Fruit fly (Drosophila melanogaster) whole organism, wandering third instar larva: ENCODE data around the gene CG13063.

Experiments used
- Abd-B ChIP-seq: fragments of >200 bp; optimal IDR thresholded peaks from 2 replicates; lab custom pipeline; 2017; ENCODE audit warnings: missing biosample characterization, missing genetic modification characterization
- CG32264 ChIP-seq: fragments of 200-800 bp; sonication (Bioruptor generic); optimal IDR thresholded peaks from 2 replicates; lab custom pipeline; 2016; ENCODE audit warnings: missing biosample characterization, missing genetic modification characterization
- CrebA ChIP-seq: fragments of 200-800 bp; sonication (Bioruptor generic); optimal IDR thresholded peaks from 2 replicates; lab custom pipeline; 2016; ENCODE audit warnings: missing biosample characterization, mild to moderate bottlenecking, missing genetic modification characterization, borderline replicate concordance
- Dfd ChIP-seq: fragments of >200 bp; optimal IDR thresholded peaks from 2 replicates; lab custom pipeline; 2017; ENCODE audit warnings: missing biosample characterization, missing genetic modification characterization
- HLH106 ChIP-seq: fragments of 200-800 bp; optimal IDR thresholded peaks from 3 replicates; lab custom pipeline; 2019; ENCODE audit warnings: missing biosample characterization, mild to moderate bottlenecking, missing genetic modification characterization, moderate library complexity
- Hnf4 ChIP-seq: fragments of 200-800 bp; sonication (Bioruptor generic); optimal IDR thresholded peaks from 2 replicates; lab custom pipeline; 2016; ENCODE audit warnings: missing biosample characterization, mild to moderate bottlenecking, missing genetic modification characterization
- Hr78 ChIP-seq: fragments of >200 bp; optimal IDR thresholded peaks from 2 replicates; lab custom pipeline; 2017; ENCODE audit warnings: missing biosample characterization, missing genetic modification characterization
- Hr83 ChIP-seq: fragments of 200-300 bp; sonication (Bioruptor generic); optimal IDR thresholded peaks from 2 replicates; lab custom pipeline; 2016; ENCODE audit warnings: missing biosample characterization, mild to moderate bottlenecking, missing genetic modification characterization, moderate library complexity; ENCODE audit not compliant: poor library complexity, severe bottlenecking
- Jra ChIP-seq: sonication (Bioruptor generic); optimal IDR thresholded peaks from 2 replicates; lab custom pipeline; 2016; ENCODE audit warnings: missing biosample characterization, missing genetic modification characterization
- Mio ChIP-seq: sonication (Bioruptor generic); optimal IDR thresholded peaks from 2 replicates; lab custom pipeline; 2016; ENCODE audit warnings: missing biosample characterization, missing genetic modification characterization
- Myc ChIP-seq: fragments of >200 bp; optimal IDR thresholded peaks from 2 replicates; lab custom pipeline; 2017
- N ChIP-seq: fragments of >200 bp; optimal IDR thresholded peaks from 2 replicates; lab custom pipeline; 2018; ENCODE audit warnings: missing biosample characterization, missing external identifiers, missing genetic modification characterization
- OdsH ChIP-seq: fragments of 200-800 bp; sonication (Bioruptor generic); optimal IDR thresholded peaks from 2 replicates; lab custom pipeline; 2016; ENCODE audit warnings: missing biosample characterization, mild to moderate bottlenecking, missing genetic modification characterization
- Rel ChIP-seq, 2 experiments: fragments of 200-800 bp; sonication (Bioruptor generic) in 1 of 2; optimal IDR thresholded peaks; 2 replicates in 1 of 2; 3 replicates in 1 of 2; lab custom pipeline; 2016 to 2019; ENCODE audit warnings: mild to moderate bottlenecking in 2 of 2, missing biosample characterization in 2 of 2, missing genetic modification characterization in 2 of 2, moderate library complexity in 1 of 2
- Sp1 ChIP-seq: fragments of 200-800 bp; sonication (Bioruptor generic); optimal IDR thresholded peaks from 3 replicates; lab custom pipeline; 2019; ENCODE audit warnings: missing biosample characterization, mild to moderate bottlenecking, missing genetic modification characterization, moderate library complexity
- Vsx2 ChIP-seq: fragments of 200-300, 225-300 bp; sonication (Bioruptor generic); optimal IDR thresholded peaks from 2 replicates; lab custom pipeline; 2018; ENCODE audit warnings: missing biosample characterization, missing genetic modification characterization; ENCODE audit not compliant: partially characterized antibody
- br ChIP-seq: fragments of 200-800 bp; sonication (Bioruptor generic); optimal IDR thresholded peaks from 2 replicates; lab custom pipeline; 2016; ENCODE audit warnings: missing biosample characterization, missing genetic modification characterization
- dl ChIP-seq, 2 experiments: fragments of 175-275, 200-275 bp in 1 of 2; fragments of 200-275 bp in 1 of 2; sonication (Bioruptor generic); optimal IDR thresholded peaks; lab custom pipeline; 2018; ENCODE audit warnings: mild to moderate bottlenecking in 2 of 2, missing biosample characterization in 2 of 2, missing genetic modification characterization in 2 of 2, moderate library complexity in 2 of 2; ENCODE audit not compliant: partially characterized antibody in 2 of 2, insufficient read depth in 1 of 2
- dmrt93B ChIP-seq: fragments of 200-800 bp; sonication (Bioruptor generic); optimal IDR thresholded peaks from 2 replicates; lab custom pipeline; 2018; ENCODE audit warnings: missing biosample characterization, mild to moderate bottlenecking, missing genetic modification characterization
- dsf ChIP-seq: sonication (Bioruptor generic); optimal IDR thresholded peaks from 2 replicates; lab custom pipeline; 2016; ENCODE audit warnings: missing biosample characterization, missing genetic modification characterization, borderline replicate concordance
- ey ChIP-seq: fragments of 200-800 bp; sonication (Bioruptor generic); optimal IDR thresholded peaks from 2 replicates; lab custom pipeline; 2016; ENCODE audit warnings: missing biosample characterization, missing genetic modification characterization
- foxo ChIP-seq, 2 experiments: fragments of 200-800 bp; sonication (Bioruptor generic); optimal IDR thresholded peaks; 2 replicates in 1 of 2; 3 replicates in 1 of 2; lab custom pipeline; 2016 to 2017; ENCODE audit warnings: missing biosample characterization in 2 of 2, missing genetic modification characterization in 2 of 2
- fru ChIP-seq: fragments of 200-800 bp; sonication (Bioruptor generic); optimal IDR thresholded peaks from 3 replicates; lab custom pipeline; 2016; ENCODE audit warnings: missing biosample characterization, mild to moderate bottlenecking, missing genetic modification characterization
- h ChIP-seq: fragments of 200-800 bp; sonication (Bioruptor generic); optimal IDR thresholded peaks from 3 replicates; lab custom pipeline; 2016; ENCODE audit warnings: missing biosample characterization, mild to moderate bottlenecking, missing genetic modification characterization
- jim ChIP-seq: fragments of 175-275, 200-325 bp; sonication (Bioruptor generic); optimal IDR thresholded peaks from 2 replicates; lab custom pipeline; 2016; ENCODE audit warnings: missing biosample characterization, mild to moderate bottlenecking, missing genetic modification characterization
- lola ChIP-seq: fragments of >200 bp; optimal IDR thresholded peaks from 2 replicates; lab custom pipeline; 2017; ENCODE audit warnings: missing biosample characterization, missing genetic modification characterization
- pan ChIP-seq: fragments of >200 bp; optimal IDR thresholded peaks from 2 replicates; lab custom pipeline; 2017
- rgr ChIP-seq: fragments of 200-800 bp; sonication (Bioruptor generic); optimal IDR thresholded peaks from 3 replicates; lab custom pipeline; 2016; ENCODE audit warnings: missing biosample characterization, mild to moderate bottlenecking, missing genetic modification characterization
- sage ChIP-seq: fragments of 200-800 bp; sonication (Bioruptor generic); optimal IDR thresholded peaks from 2 replicates; lab custom pipeline; 2016; ENCODE audit warnings: missing biosample characterization, mild to moderate bottlenecking, missing genetic modification characterization
- tai ChIP-seq: sonication (Bioruptor generic); optimal IDR thresholded peaks from 2 replicates; lab custom pipeline; 2016; ENCODE audit warnings: missing biosample characterization, missing genetic modification characterization
- usp ChIP-seq: fragments of >200 bp; optimal IDR thresholded peaks from 2 replicates; lab custom pipeline; 2017; ENCODE audit warnings: missing biosample characterization, missing genetic modification characterization
- woc ChIP-seq: sonication (Bioruptor generic); optimal IDR thresholded peaks from 2 replicates; lab custom pipeline; 2016; ENCODE audit warnings: missing biosample characterization, mild to moderate bottlenecking, missing genetic modification characterization

Gene CG13063

dm6 chr3L:16295447-16295846, 11.0 kb upstream of the CG13063 start, which contains the start of gene CG4962:
TSS of gene CG4962 (minus strand) at chr3L:16295547.
- TF ChIP-seq dmrt93B (GFP tag; lab: Kevin White, UChicago) (no peak), OdsH (no peak), Mio (no peak), tai (GFP tag; lab: Kevin White, UChicago) (no peak), dl (GFP tag; optimal IDR thresholded peaks at IDR 0.05; lab: Kevin White, UChicago; ENCODE audit: insufficient read depth in 1 of 2, partially characterized antibody in 2 of 2) (no peak)

- TF ChIP-seq rgr (GFP tag; lab: Kevin White, UChicago) = no peak
- TF ChIP-seq Vsx2 (GFP tag; lab: Kevin White, UChicago) = no peak
- TF ChIP-seq, all 38 proteins: peak for 0
These were observed 5.2 kb upstream of the CG13063 start, which contains the start of gene CG4982 for dm6 chr3L:16301153-16301552. TSS of gene CG4982 (plus strand) at chr3L:16301453.

DNA sequence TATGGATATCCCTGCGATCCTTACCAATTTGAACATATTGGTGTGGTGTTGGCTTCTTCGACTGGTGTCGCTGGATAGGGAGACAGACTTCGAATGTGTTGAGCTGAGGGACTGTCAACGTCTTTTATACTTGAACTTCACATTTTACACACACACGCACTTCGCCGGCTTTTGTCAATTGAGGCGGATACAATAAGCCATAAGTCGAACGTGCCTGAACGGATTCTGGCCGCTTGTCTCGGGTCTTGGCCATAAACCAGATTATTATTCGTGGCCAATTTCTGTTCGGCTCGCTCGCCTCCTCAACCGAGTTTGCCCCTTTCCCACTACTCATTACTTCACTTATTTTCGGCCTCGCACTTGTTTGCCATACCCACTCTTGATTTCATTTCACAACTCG, 3.3 kb upstream of the CG13063 start, which contains the start of gene CG13044:
Gene CG13044, minus strand, starts transcription at position 101 of the 400 bp plus-strand sequence.
- TF ChIP-seq HLH106 = no peak
- no peak for TF ChIP-seq fru
- no peak for TF ChIP-seq foxo (GFP tag; optimal IDR thresholded peaks at IDR 0.05; lab: Kevin White, UChicago)
- no peak for TF ChIP-seq Hnf4 (GFP tag; lab: Kevin White, UChicago)
- TF ChIP-seq rgr (GFP tag; lab: Kevin White, UChicago) = no peak
- TF ChIP-seq Mio = no peak
- no peak for TF ChIP-seq br (GFP tag; lab: Kevin White, UChicago)
- no peak for TF ChIP-seq N (GFP tag; lab: Kevin White, UChicago)
- no peak for TF ChIP-seq ey (GFP tag; lab: Kevin White, UChicago)
- TF ChIP-seq Dfd = no peak
- no peak for TF ChIP-seq Hr78 (GFP tag; lab: Kevin White, UChicago)
- no peak for TF ChIP-seq lola (GFP tag; lab: Kevin White, UChicago)
- no peak for TF ChIP-seq Abd-B (GFP tag; lab: Kevin White, UChicago)

DNA sequence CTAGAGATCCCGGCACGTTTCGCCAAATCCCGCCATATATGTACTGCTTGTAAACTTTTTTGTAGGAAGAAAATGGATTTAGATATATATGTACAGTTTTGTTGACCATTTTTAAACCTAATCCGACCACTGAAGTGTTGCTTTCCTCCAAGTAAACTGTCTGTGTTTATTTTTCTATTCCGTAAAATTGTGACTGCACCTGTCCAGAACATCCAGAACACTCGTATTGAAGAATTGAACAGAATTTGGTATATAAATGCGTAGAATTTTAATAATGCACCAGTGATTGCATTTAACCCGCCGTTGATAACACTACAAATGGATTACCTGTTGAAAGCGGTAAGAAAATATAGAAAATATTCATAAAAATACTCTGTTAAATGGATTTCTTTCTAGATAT, 2.4 kb upstream of the CG13063 start, which contains the start of gene CG43249:
Gene CG43249, plus strand, starts transcription at position 301 of the 400 bp plus-strand sequence.
- TF ChIP-seq ey (GFP tag; lab: Kevin White, UChicago) (no peak), Hr78 (GFP tag; lab: Kevin White, UChicago) (no peak), tai (GFP tag; lab: Kevin White, UChicago) (no peak), dmrt93B (GFP tag; lab: Kevin White, UChicago) (no peak), N (GFP tag; lab: Kevin White, UChicago) (no peak), Jra (GFP tag; lab: Kevin White, UChicago) (no peak), HLH106 (no peak), usp (no peak), woc (GFP tag; lab: Kevin White, UChicago) (no peak), lola (GFP tag; lab: Kevin White, UChicago) (no peak), h (GFP tag; lab: Kevin White, UChicago) (no peak), CG32264 (GFP tag; lab: Kevin White, UChicago) (no peak), Mio (no peak), jim (GFP tag; lab: Kevin White, UChicago) (no peak), dl (GFP tag; optimal IDR thresholded peaks at IDR 0.05; lab: Kevin White, UChicago; ENCODE audit: insufficient read depth in 1 of 2, partially characterized antibody in 2 of 2) (no peak), foxo (GFP tag; optimal IDR thresholded peaks at IDR 0.05; lab: Kevin White, UChicago) (no peak), Hr83 (no peak), Rel (GFP tag; optimal IDR thresholded peaks at IDR 0.05; lab: Kevin White, UChicago) (no peak), Rel (tag; optimal IDR thresholded peaks at IDR 0.05; lab: Kevin White, UChicago) (no peak), pan (lab: Kevin White, UChicago) (no peak)

dm6 chr3L:16308380-16308779, 2.0 kb downstream of the CG13063 start, which contains the start of gene CG13042:
TSS of gene CG13042 (minus strand) at chr3L:16308480.
- TF ChIP-seq N (GFP tag; lab: Kevin White, UChicago) (no peak), br (GFP tag; lab: Kevin White, UChicago) (no peak), woc (GFP tag; lab: Kevin White, UChicago) (no peak), dsf (GFP tag; lab: Kevin White, UChicago) (no peak), Rel (GFP tag; optimal IDR thresholded peaks at IDR 0.05; lab: Kevin White, UChicago) (no peak), Rel (tag; optimal IDR thresholded peaks at IDR 0.05; lab: Kevin White, UChicago) (no peak), Sp1 (GFP tag; lab: Kevin White, UChicago) (no peak), Abd-B (GFP tag; lab: Kevin White, UChicago) (no peak), Vsx2 (GFP tag; lab: Kevin White, UChicago) (no peak), Myc (lab: Kevin White, UChicago) (no peak), CrebA (GFP tag; lab: Kevin White, UChicago) (no peak), Hr78 (GFP tag; lab: Kevin White, UChicago) (no peak), Mio (no peak), rgr (GFP tag; lab: Kevin White, UChicago) (no peak), dl (GFP tag; optimal IDR thresholded peaks at IDR 0.05; lab: Kevin White, UChicago; ENCODE audit: insufficient read depth in 1 of 2, partially characterized antibody in 2 of 2) (no peak), sage (GFP tag; lab: Kevin White, UChicago) (no peak), Hr83 (no peak), dmrt93B (GFP tag; lab: Kevin White, UChicago) (no peak)
